Worm (Caenorhabditis elegans) whole organism, L4/young adult: ENCODE measurements around the gene col-33.

Experiments used
- W03F9.2 ChIP-seq: fragments of 150-350 bp; optimal IDR thresholded peaks from 2 replicates; lab custom pipeline; 2014; ENCODE audit warnings: missing biosample characterization, missing genetic modification characterization
- dao-5 ChIP-seq: sonication (generic microtip); optimal IDR thresholded peaks from 2 replicates; lab custom pipeline; 2016; ENCODE audit warnings: missing genotype, missing genetic modification characterization, moderate library complexity, missing compliant biosample characterization
- him-1 ChIP-seq: sonication (generic microtip); optimal IDR thresholded peaks from 2 replicates; lab custom pipeline; 2016; ENCODE audit warnings: missing genotype, missing genetic modification reagents, missing genetic modification characterization, missing compliant biosample characterization

DNA sequence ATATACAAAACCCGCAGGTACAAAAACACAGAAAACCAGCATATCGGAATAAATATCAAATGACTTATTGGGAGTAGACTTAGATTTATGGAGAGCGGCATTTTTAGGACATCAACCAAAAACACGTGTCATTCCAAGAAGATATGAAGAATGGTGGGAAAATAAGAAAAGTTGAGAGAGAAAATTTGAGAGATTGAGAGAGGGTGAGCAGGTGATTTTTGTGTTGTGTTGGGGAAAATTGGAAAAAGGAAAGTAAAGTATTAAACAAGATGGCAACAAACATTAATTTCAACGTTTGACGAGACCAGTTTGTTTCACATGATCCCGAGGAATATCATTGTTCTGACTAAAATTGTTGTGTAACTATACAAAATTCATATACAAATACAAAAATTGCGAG is 25.2 kb downstream of the col-33 start, which contains the start of gene srv-4:
- TF ChIP-seq him-1 (tag; lab: Kevin White, UChicago) (no peak), W03F9.2 (no peak), dao-5 (tag; lab: Kevin White, UChicago) (no peak)
